Fruit fly (Drosophila melanogaster): ENCODE measurements around the gene CG5397.

Gene CG5397

DNA sequence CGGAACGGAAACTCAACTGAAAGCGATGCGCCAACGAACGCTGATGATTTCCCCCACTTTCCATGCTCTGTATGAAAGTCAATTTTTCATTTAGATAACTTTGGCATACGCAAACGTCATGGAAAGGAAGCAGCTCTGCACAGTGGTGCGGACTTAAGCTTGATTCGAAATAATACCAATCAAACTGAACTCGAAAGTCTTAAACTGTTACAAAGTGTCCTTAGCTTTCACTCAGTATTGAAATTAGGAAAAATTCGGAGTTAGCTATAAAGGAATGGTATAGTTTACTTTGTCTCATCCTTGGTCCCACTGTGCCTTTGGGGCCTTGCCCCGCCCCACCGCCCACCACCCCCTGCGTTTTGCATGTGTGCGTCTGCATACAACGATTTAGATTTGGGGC is 32.4 kb upstream of the CG5397 start (continued):
- TF ChIP-seq org-1 (GFP tag; optimal IDR thresholded peaks at IDR 0.05) (peak; percentile 54), peb (GFP tag; IDR thresholded peaks at IDR 0.05) (no peak), CG32767 (GFP tag; IDR thresholded peaks at IDR 0.05) (peak; percentile 62), Atf6 (GFP tag; IDR thresholded peaks at IDR 0.05) (peak; percentile 77), CG16779 (GFP tag; IDR thresholded peaks at IDR 0.05) (no peak), kah (GFP tag; optimal IDR thresholded peaks at IDR 0.05) (no peak), CG6854 (GFP tag; optimal IDR thresholded peaks at IDR 0.05) (peak; percentile 32), knrl (GFP tag; IDR thresholded peaks at IDR 0.05; ENCODE audit: partially characterized antibody) (no peak), CG6791 (GFP tag; IDR thresholded peaks at IDR 0.05; ENCODE audit: partially characterized antibody) (no peak), hth (optimal IDR thresholded peaks at IDR 0.05) (no peak), CG8944 (GFP tag; optimal IDR thresholded peaks at IDR 0.05) (peak; percentile 27), Kr (GFP tag; optimal IDR thresholded peaks at IDR 0.05) (no peak), C15 (GFP tag; IDR thresholded peaks at IDR 0.05) (0 out of 3 replicates have a peak, but pooled peaks have one; percentile 44), Dp (GFP tag; optimal IDR thresholded peaks at IDR 0.05) (no peak), lbe (GFP tag; optimal IDR thresholded peaks at IDR 0.05) (no peak), emc (GFP tag; optimal IDR thresholded peaks at IDR 0.05) (no peak), CG13123 (GFP tag; optimal IDR thresholded peaks at IDR 0.05) (no peak), CG10321 (GFP tag; IDR thresholded peaks at IDR 0.05) (no peak), CG33213 (GFP tag; optimal IDR thresholded peaks at IDR 0.05) (no peak), CG4707 (GFP tag; optimal IDR thresholded peaks at IDR 0.05) (no peak), Dbx (GFP tag; IDR thresholded peaks at IDR 0.05) (peak; percentile 71), CG1529 (GFP tag; optimal IDR thresholded peaks at IDR 0.05) (peak; percentile 17), crc (GFP tag; optimal IDR thresholded peaks at IDR 0.05) (no peak), maf-S (GFP tag; optimal IDR thresholded peaks at IDR 0.05) (no peak), Doc3 (GFP tag; IDR thresholded peaks at IDR 0.05; ENCODE audit: partially characterized antibody) (no peak), CG11456 (GFP tag; IDR thresholded peaks at IDR 0.05) (peak; percentile 63; the same call in 2 of the 3 replicates), CG12155 (GFP tag; optimal IDR thresholded peaks at IDR 0.05) (peak; percentile 12), Nf-YC (tag; optimal IDR thresholded peaks at IDR 0.05) (no peak), CG16863 (GFP tag; optimal IDR thresholded peaks at IDR 0.05) (peak; percentile 7), Sry-β (GFP tag; optimal IDR thresholded peaks at IDR 0.05) (no peak), CG4424 (GFP tag; optimal IDR thresholded peaks at IDR 0.05) (no peak), Hmr (GFP tag; optimal IDR thresholded peaks at IDR 0.05) (peak; percentile 84), CG2202 (tag; optimal IDR thresholded peaks at IDR 0.05) (no peak), dm (GFP tag; optimal IDR thresholded peaks at IDR 0.05) (no peak), CG3281 (GFP tag; optimal IDR thresholded peaks at IDR 0.05) (peak; percentile 55), CG12659 (GFP tag; optimal IDR thresholded peaks at IDR 0.05) (peak; percentile 51), z (GFP tag; IDR thresholded peaks at IDR 0.05) (no peak), CG18476 (GFP tag; optimal IDR thresholded peaks at IDR 0.05) (no peak), mam (GFP tag; optimal IDR thresholded peaks at IDR 0.05) (peak; percentile 1), ftz-f1 (GFP tag; optimal IDR thresholded peaks at IDR 0.05) (no peak), crp (GFP tag; optimal IDR thresholded peaks at IDR 0.05) (no peak), CG13624 (GFP tag; optimal IDR thresholded peaks at IDR 0.05) (no peak), hb (GFP tag; IDR thresholded peaks at IDR 0.05; ENCODE audit: partially characterized antibody) (no peak), H2.0 (GFP tag; IDR thresholded peaks at IDR 0.05) (peak; percentile 59; the same call in 1 of the 2 replicates), pzg (GFP tag; optimal IDR thresholded peaks at IDR 0.05) (no peak), sima (GFP tag; optimal IDR thresholded peaks at IDR 0.05) (no peak), CG8359 (GFP tag; optimal IDR thresholded peaks at IDR 0.05; ENCODE audit: borderline replicate concordance) (no peak), Adf1 (GFP tag; IDR thresholded peaks at IDR 0.05) (0 out of 2 replicates have a peak, but pooled peaks have one; percentile 36), CG3065 (GFP tag; optimal IDR thresholded peaks at IDR 0.05) (no peak), CG34224 (GFP tag; IDR thresholded peaks at IDR 0.05; ENCODE audit: partially characterized antibody) (no peak), trem (tag; optimal IDR thresholded peaks at IDR 0.05) (no peak), CG15696 (tag; optimal IDR thresholded peaks at IDR 0.05) (no peak)
